Fruit fly (Drosophila melanogaster): ENCODE measurements around the gene spn-A.

spn-A gene

DNA sequence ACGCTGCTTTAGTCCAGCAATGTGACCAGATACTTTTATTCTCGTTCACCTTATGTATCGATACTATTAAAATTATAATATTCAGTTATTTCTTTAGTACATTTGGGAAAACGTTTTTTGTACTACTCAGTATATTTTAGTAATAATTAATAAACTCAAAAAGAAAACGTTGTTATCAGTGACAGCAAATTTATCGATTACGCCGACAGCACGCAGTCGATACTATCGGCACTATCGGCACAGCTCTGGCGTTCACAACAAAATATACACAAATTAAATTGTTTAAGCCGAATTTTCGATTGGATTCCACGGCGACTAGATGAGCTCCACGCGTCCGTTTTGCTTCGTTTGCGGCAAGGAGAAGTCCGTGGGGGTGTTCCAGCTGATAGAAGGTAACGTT is 16.3 kb downstream of the spn-A start, which contains the start of the genes janA, Sry-alpha and Sry-beta (continued):
- TF ChIP-seq cg (GFP tag; optimal IDR thresholded peaks at IDR 0.05), result no peak
- TF ChIP-seq CG7372 (GFP tag; IDR thresholded peaks at IDR 0.05), result no peak
- TF ChIP-seq da (GFP tag; optimal IDR thresholded peaks at IDR 0.05), result no peak
- TF ChIP-seq CG1603 (tag; optimal IDR thresholded peaks at IDR 0.05), result no peak
- TF ChIP-seq gcm (GFP tag; optimal IDR thresholded peaks at IDR 0.05), result no peak
- no peak for TF ChIP-seq zfh2 (GFP tag; optimal IDR thresholded peaks at IDR 0.05)
- TF ChIP-seq CG14860 (GFP tag; IDR thresholded peaks at IDR 0.05; ENCODE audit: partially characterized antibody), result peak; percentile 99
- peak; percentile 98 for TF ChIP-seq Opbp (GFP tag; IDR thresholded peaks at IDR 0.05; ENCODE audit: partially characterized antibody)
- TF ChIP-seq Aef1 (GFP tag; IDR thresholded peaks at IDR 0.05), result no peak
- no peak for TF ChIP-seq CG30431 (GFP tag; optimal IDR thresholded peaks at IDR 0.05)
- no peak for TF ChIP-seq CG4707 (GFP tag; optimal IDR thresholded peaks at IDR 0.05)
- no peak for TF ChIP-seq CG6813 (GFP tag; optimal IDR thresholded peaks at IDR 0.05)
- TF ChIP-seq Lim3 (GFP tag; IDR thresholded peaks at IDR 0.05), result no peak
- no peak for TF ChIP-seq CG6254 (GFP tag; optimal IDR thresholded peaks at IDR 0.05)
- TF ChIP-seq wor (GFP tag; IDR thresholded peaks at IDR 0.05), result no peak
- no peak for TF ChIP-seq pan (optimal IDR thresholded peaks at IDR 0.05)
- TF ChIP-seq pan (GFP tag; optimal IDR thresholded peaks at IDR 0.05 in 1 of 2, IDR thresholded peaks at IDR 0.05 in 1 of 2), result no peak
- no peak for TF ChIP-seq Hr3 (GFP tag; optimal IDR thresholded peaks at IDR 0.05)
- TF ChIP-seq CG10462 (GFP tag; optimal IDR thresholded peaks at IDR 0.05), result no peak
- TF ChIP-seq Taf1 (GFP tag; IDR thresholded peaks at IDR 0.05), result no peak
- no peak for TF ChIP-seq maf-S (GFP tag; optimal IDR thresholded peaks at IDR 0.05)
- no peak for TF ChIP-seq zf30C (GFP tag; optimal IDR thresholded peaks at IDR 0.05)
- no peak for TF ChIP-seq vfl (GFP tag; optimal IDR thresholded peaks at IDR 0.05)
- no peak for TF ChIP-seq CG34376 (GFP tag; optimal IDR thresholded peaks at IDR 0.05)
- no peak for TF ChIP-seq Deaf1 (tag; optimal IDR thresholded peaks at IDR 0.05)
- no peak for TF ChIP-seq shn (GFP tag; optimal IDR thresholded peaks at IDR 0.05)
- TF ChIP-seq pfk (GFP tag; optimal IDR thresholded peaks at IDR 0.05), result no peak
- no peak for TF ChIP-seq CG12236 (GFP tag; optimal IDR thresholded peaks at IDR 0.05)
- TF ChIP-seq HHEX (GFP tag; optimal IDR thresholded peaks at IDR 0.05), result no peak
- TF ChIP-seq ap (GFP tag; IDR thresholded peaks at IDR 0.05), result no peak
- no peak for TF ChIP-seq CG2889 (GFP tag; IDR thresholded peaks at IDR 0.05)
- peak; percentile 99 for TF ChIP-seq HLH4C (GFP tag; IDR thresholded peaks at IDR 0.05; ENCODE audit: partially characterized antibody)
- TF ChIP-seq amos (GFP tag; IDR thresholded peaks at IDR 0.05; ENCODE audit: partially characterized antibody), result peak; percentile 99
- peak; percentile 56 for TF ChIP-seq lilli (GFP tag; optimal IDR thresholded peaks at IDR 0.05)
- TF ChIP-seq exex (tag; optimal IDR thresholded peaks at IDR 0.05), result no peak
- TF ChIP-seq gsb-n (tag; optimal IDR thresholded peaks at IDR 0.05), result no peak
- no peak for TF ChIP-seq CG16863 (GFP tag; optimal IDR thresholded peaks at IDR 0.05)
- TF ChIP-seq crc (GFP tag; optimal IDR thresholded peaks at IDR 0.05), result no peak
- TF ChIP-seq Gug (GFP tag; IDR thresholded peaks at IDR 0.05), result peak; percentile 51; the same call in 1 of the 4 replicates
- TF ChIP-seq Ravus (GFP tag; IDR thresholded peaks at IDR 0.05), result no peak
- TF ChIP-seq CG10565 (GFP tag; optimal IDR thresholded peaks at IDR 0.05), result no peak
- TF ChIP-seq BtbVII (GFP tag; optimal IDR thresholded peaks at IDR 0.05), result no peak
- TF ChIP-seq CG9437 (GFP tag; optimal IDR thresholded peaks at IDR 0.05), result no peak
- no peak for TF ChIP-seq disco-r (GFP tag; optimal IDR thresholded peaks at IDR 0.05)
- no peak for TF ChIP-seq CG10431 (GFP tag; optimal IDR thresholded peaks at IDR 0.05)
- TF ChIP-seq HmgZ (tag; optimal IDR thresholded peaks at IDR 0.05), result peak; percentile 55
- no peak for TF ChIP-seq btn (GFP tag; optimal IDR thresholded peaks at IDR 0.05)
- TF ChIP-seq Mad (GFP tag; optimal IDR thresholded peaks at IDR 0.05), result peak; percentile 26
- peak; percentile 38 for TF ChIP-seq CG17186 (GFP tag; optimal IDR thresholded peaks at IDR 0.05)
- no peak for TF ChIP-seq CkIIα-i1 (GFP tag; IDR thresholded peaks at IDR 0.05)
- TF ChIP-seq CG12104 (GFP tag; optimal IDR thresholded peaks at IDR 0.05), result no peak
- no peak for TF ChIP-seq ewg (GFP tag; optimal IDR thresholded peaks at IDR 0.05)
